Fruit fly (Drosophila melanogaster) whole organism, embryonic: Measurements from ENCODE around the gene ssp.

Experiments used
- Aef1 ChIP-seq: fragments of 200-800 bp; sonication (Bioruptor generic); IDR thresholded peaks from 3 replicates; pipeline ENCODE4 v1.3.6; 2022; ENCODE audit warnings: missing biosample characterization, missing genetic modification characterization
- CG10209 ChIP-seq: fragments of 200-800 bp; sonication (Bioruptor generic); optimal IDR thresholded peaks from 3 replicates; lab custom pipeline; 2017; ENCODE audit warnings: missing biosample characterization, mild to moderate bottlenecking, missing genetic modification characterization, missing genetic modification reagents
- CG10565 ChIP-seq: fragments of 200-800 bp; sonication (Bioruptor generic); optimal IDR thresholded peaks from 3 replicates; lab custom pipeline; 2016; ENCODE audit warnings: missing biosample characterization, mild to moderate bottlenecking, missing genetic modification characterization
- CG11560 ChIP-seq: fragments of 200-800 bp; sonication (Bioruptor generic); IDR thresholded peaks from 3 replicates; pipeline ENCODE4 v1.3.6; 2022; ENCODE audit warnings: missing biosample characterization, missing genetic modification characterization
- CG12391 ChIP-seq: fragments of 200-800 bp; sonication (Bioruptor generic); optimal IDR thresholded peaks from 3 replicates; lab custom pipeline; 2018; ENCODE audit warnings: missing biosample characterization, mild to moderate bottlenecking, missing genetic modification characterization, moderate library complexity
- CG12942 ChIP-seq: fragments of 200-800 bp; sonication (Bioruptor generic); optimal IDR thresholded peaks from 3 replicates; lab custom pipeline; 2016; ENCODE audit warnings: missing biosample characterization, missing genetic modification characterization
- CG13287 ChIP-seq: fragments of 200-800 bp; sonication (Bioruptor generic); IDR thresholded peaks from 2 replicates; pipeline ENCODE4 v1.3.6; 2022; ENCODE audit warnings: missing biosample characterization, missing genetic modification characterization; ENCODE audit not compliant: partially characterized antibody
- CG13296 ChIP-seq: fragments of 200-800 bp; sonication (Bioruptor generic); optimal IDR thresholded peaks from 3 replicates; lab custom pipeline; 2018; ENCODE audit warnings: missing biosample characterization, mild to moderate bottlenecking, missing genetic modification characterization
- CG13424 ChIP-seq: fragments of 200-800 bp; sonication (Bioruptor generic); optimal IDR thresholded peaks from 2 replicates; lab custom pipeline; 2019; ENCODE audit warnings: missing biosample characterization, mild to moderate bottlenecking, missing genetic modification characterization, moderate library complexity
- CG16813 ChIP-seq: fragments of 200-800 bp; sonication (Bioruptor generic); IDR thresholded peaks from 3 replicates; pipeline ENCODE4 v1.3.6; 2022; ENCODE audit warnings: missing biosample characterization, missing genetic modification characterization; ENCODE audit not compliant: partially characterized antibody
- CG16815 ChIP-seq: fragments of 200-800 bp; sonication (Bioruptor generic); optimal IDR thresholded peaks from 3 replicates; lab custom pipeline; 2017; ENCODE audit warnings: missing biosample characterization, mild to moderate bottlenecking, missing genetic modification characterization
- CG17361 ChIP-seq: fragments of 200-800 bp; sonication (Bioruptor generic); IDR thresholded peaks from 3 replicates; pipeline ENCODE4 v1.3.6; 2022; ENCODE audit warnings: missing biosample characterization, missing genetic modification characterization
- CG17829 ChIP-seq: fragments of 200-800 bp; optimal IDR thresholded peaks from 2 replicates; lab custom pipeline; 2019; ENCODE audit warnings: missing biosample characterization, mild to moderate bottlenecking, missing genetic modification characterization, moderate library complexity
- CG2116 ChIP-seq: fragments of 200-800 bp; sonication (Bioruptor generic); optimal IDR thresholded peaks from 3 replicates; lab custom pipeline; 2018; ENCODE audit warnings: missing biosample characterization, mild to moderate bottlenecking, missing genetic modification characterization
- CG2120 ChIP-seq: fragments of 200-800 bp; sonication (Bioruptor generic); optimal IDR thresholded peaks from 3 replicates; lab custom pipeline; 2016; ENCODE audit warnings: missing biosample characterization, missing genetic modification characterization
- CG30020 ChIP-seq: fragments of 200-800 bp; optimal IDR thresholded peaks from 2 replicates; lab custom pipeline; 2019; ENCODE audit warnings: missing biosample characterization, mild to moderate bottlenecking, missing genetic modification characterization, moderate library complexity
- CG3995 ChIP-seq: fragments of 200-800 bp; sonication (Bioruptor generic); optimal IDR thresholded peaks from 3 replicates; lab custom pipeline; 2016; ENCODE audit warnings: missing biosample characterization, missing genetic modification characterization
- CG42726 ChIP-seq: fragments of 200-800 bp; sonication (Bioruptor generic); IDR thresholded peaks from 2 replicates; pipeline ENCODE4 v1.3.6; 2022; ENCODE audit warnings: missing biosample characterization, missing genetic modification characterization; ENCODE audit not compliant: partially characterized antibody
- CG4282 ChIP-seq: fragments of 200-800 bp; sonication (Bioruptor generic); optimal IDR thresholded peaks from 2 replicates; lab custom pipeline; 2016; ENCODE audit warnings: missing biosample characterization, missing genetic modification characterization
- CG4617 ChIP-seq: fragments of 200-800 bp; sonication (Bioruptor generic); optimal IDR thresholded peaks from 3 replicates; lab custom pipeline; 2016; ENCODE audit warnings: missing biosample characterization, missing genetic modification characterization, borderline replicate concordance
- CG9215 ChIP-seq: fragments of 200-800 bp; sonication (Bioruptor generic); IDR thresholded peaks from 2 replicates; pipeline ENCODE4 v1.3.6; 2022; ENCODE audit warnings: missing biosample characterization, missing genetic modification characterization
- CHES-1-like ChIP-seq: fragments of 200-800 bp; sonication (Bioruptor generic); optimal IDR thresholded peaks from 2 replicates; lab custom pipeline; 2016; ENCODE audit warnings: missing biosample characterization, missing genetic modification characterization
- Dp ChIP-seq: fragments of 200-800 bp; sonication (Bioruptor generic); optimal IDR thresholded peaks from 2 replicates; lab custom pipeline; 2018; ENCODE audit warnings: missing biosample characterization, mild to moderate bottlenecking, missing genetic modification characterization, moderate library complexity
- Ets97D ChIP-seq: fragments of 200-800 bp; sonication (Bioruptor generic); optimal IDR thresholded peaks from 3 replicates; lab custom pipeline; 2016; ENCODE audit warnings: missing biosample characterization, missing genetic modification characterization
- GATAe ChIP-seq: fragments of 200-800 bp; sonication (Bioruptor generic); conservative IDR thresholded peaks from 2 replicates; pipeline ENCODE4 v1.3.6; 2022; ENCODE audit warnings: missing biosample characterization, missing genetic modification characterization
- HmgZ ChIP-seq: fragments of 200-800 bp; sonication (Bioruptor generic); optimal IDR thresholded peaks from 2 replicates; lab custom pipeline; 2018; ENCODE audit warnings: missing biosample characterization, mild to moderate bottlenecking, missing genetic modification characterization
- NC2β ChIP-seq: fragments of 200-800 bp; sonication (Bioruptor generic); optimal IDR thresholded peaks from 2 replicates; lab custom pipeline; 2016; ENCODE audit warnings: missing biosample characterization, missing genetic modification characterization
- Sox100B ChIP-seq: fragments of 200-800 bp; sonication (Bioruptor generic); optimal IDR thresholded peaks from 3 replicates; lab custom pipeline; 2018; ENCODE audit warnings: missing biosample characterization, mild to moderate bottlenecking, missing genetic modification characterization
- ash1 ChIP-seq: fragments of 200-800 bp; sonication (Bioruptor generic); optimal IDR thresholded peaks from 2 replicates; lab custom pipeline; 2018; ENCODE audit warnings: missing biosample characterization, mild to moderate bottlenecking, missing genetic modification characterization
- bab2 ChIP-seq: fragments of 200-800 bp; sonication (Bioruptor generic); optimal IDR thresholded peaks from 2 replicates; lab custom pipeline; 2016; ENCODE audit warnings: missing biosample characterization, missing genetic modification characterization
- bigmax ChIP-seq: fragments of 200-800 bp; sonication (Bioruptor generic); optimal IDR thresholded peaks from 2 replicates; lab custom pipeline; 2018; ENCODE audit warnings: missing biosample characterization, mild to moderate bottlenecking, missing genetic modification characterization
- br ChIP-seq: fragments of >200 bp; optimal IDR thresholded peaks from 2 replicates; lab custom pipeline; 2017
- cg ChIP-seq: fragments of 200-800 bp; sonication (Bioruptor generic); optimal IDR thresholded peaks from 3 replicates; lab custom pipeline; 2019; ENCODE audit warnings: missing biosample characterization, mild to moderate bottlenecking, missing genetic modification characterization, moderate library complexity
- dysf ChIP-seq: fragments of 200-800 bp; sonication (Bioruptor generic); IDR thresholded peaks from 3 replicates; pipeline ENCODE4 v1.3.6; 2022; ENCODE audit warnings: missing biosample characterization, missing genetic modification characterization
- her ChIP-seq: fragments of 200-800 bp; sonication (Bioruptor generic); optimal IDR thresholded peaks from 2 replicates; lab custom pipeline; 2016; ENCODE audit warnings: missing biosample characterization, missing genetic modification characterization
- knrl ChIP-seq: fragments of 200-800 bp; sonication (Bioruptor generic); IDR thresholded peaks from 3 replicates; pipeline ENCODE4 v1.3.6; 2022; ENCODE audit warnings: missing biosample characterization, missing genetic modification characterization; ENCODE audit not compliant: partially characterized antibody
- nerfin-2 ChIP-seq: fragments of 200-800 bp; sonication (Bioruptor generic); IDR thresholded peaks from 2 replicates; pipeline ENCODE4 v1.3.6; 2022; ENCODE audit warnings: missing biosample characterization, missing genetic modification characterization; ENCODE audit not compliant: partially characterized antibody
- salm ChIP-seq: fragments of 200-800 bp; sonication (Bioruptor generic); optimal IDR thresholded peaks from 2 replicates; lab custom pipeline; 2018; ENCODE audit warnings: missing biosample characterization, mild to moderate bottlenecking, missing genetic modification characterization
- sens ChIP-seq: fragments of 200-800 bp; sonication (Bioruptor generic); peaks from one replicate; lab custom pipeline; 2016; ENCODE audit warnings: missing biosample characterization, missing genetic modification characterization
- sisA ChIP-seq: fragments of 200-800 bp; sonication (Bioruptor generic); IDR thresholded peaks from 2 replicates; pipeline ENCODE4 v1.3.6; 2022; ENCODE audit warnings: missing biosample characterization, missing genetic modification characterization
- slbo ChIP-seq: fragments of 200-800 bp; sonication (Bioruptor generic); IDR thresholded peaks from 2 replicates; pipeline ENCODE4 v1.3.6; 2022; ENCODE audit warnings: missing biosample characterization, missing genetic modification characterization
- sna ChIP-seq: fragments of 200-800 bp; sonication (Bioruptor generic); IDR thresholded peaks from 2 replicates; pipeline ENCODE4 v1.3.6; 2022; ENCODE audit warnings: missing biosample characterization, missing genetic modification characterization; ENCODE audit not compliant: partially characterized antibody
- stc ChIP-seq: fragments of 200-800 bp; sonication (Bioruptor generic); IDR thresholded peaks from 2 replicates; pipeline ENCODE4 v1.3.6; 2022; ENCODE audit warnings: missing biosample characterization, missing genetic modification characterization
- tgo ChIP-seq: fragments of 200-800 bp; sonication (Bioruptor generic); IDR thresholded peaks from 3 replicates; pipeline ENCODE4 v1.3.6; 2022; ENCODE audit warnings: missing biosample characterization, missing genetic modification characterization
- trh ChIP-seq: fragments of 200-800 bp; sonication (Bioruptor generic); optimal IDR thresholded peaks from 2 replicates; lab custom pipeline; 2016; ENCODE audit warnings: missing biosample characterization, missing genetic modification characterization
- usp ChIP-seq: fragments of >200 bp; optimal IDR thresholded peaks from 2 replicates; lab custom pipeline; 2017; ENCODE audit warnings: missing biosample characterization, missing genetic modification characterization
- vnd ChIP-seq: fragments of 200-800 bp; sonication (Bioruptor generic); IDR thresholded peaks from 3 replicates; pipeline ENCODE4 v1.3.6; 2022; ENCODE audit warnings: missing biosample characterization, missing genetic modification characterization; ENCODE audit not compliant: partially characterized antibody

ssp gene

DNA sequence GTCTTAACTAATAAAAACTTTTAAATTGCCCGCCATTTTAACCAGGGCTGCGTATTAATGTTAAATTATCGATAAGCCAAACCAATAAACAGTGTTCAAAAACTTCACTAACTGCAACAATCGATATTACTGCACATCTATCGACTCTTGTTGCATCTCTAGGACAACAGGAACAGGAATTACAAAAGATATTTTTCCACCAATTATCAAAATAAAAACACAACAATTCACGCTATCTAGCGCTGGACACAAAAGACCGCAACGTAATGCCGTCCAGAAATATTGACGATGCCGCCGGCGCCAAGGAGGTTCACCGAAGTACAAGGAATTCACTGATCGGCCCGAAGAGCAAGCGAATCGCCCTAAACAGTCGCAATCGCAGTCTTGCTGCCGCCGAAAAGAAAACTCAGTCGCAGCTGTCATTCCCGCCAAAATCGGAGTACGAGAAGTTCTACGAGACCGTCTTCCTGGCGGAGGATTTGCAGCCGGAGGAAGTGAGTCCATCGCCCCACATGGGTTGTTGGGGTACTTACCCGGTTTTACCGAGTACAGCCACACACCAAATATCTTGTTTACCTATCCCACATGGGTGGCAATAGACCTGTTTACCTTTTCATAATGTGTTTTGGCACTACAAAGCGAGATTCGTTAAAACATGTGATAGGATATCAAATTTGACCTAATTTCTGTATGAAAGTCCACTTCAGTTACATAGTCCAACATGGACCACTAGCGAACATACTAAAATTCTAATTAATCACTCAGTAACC is 1.9 kb upstream of the ssp start, which contains the start of gene vers (continued):
- TF ChIP-seq GATAe (GFP tag; lab: Robert Waterston, UW) (no peak), br (no peak), stc (GFP tag; lab: Robert Waterston, UW) (peak; percentile 11; the same call in 1 of the 2 replicates), CG4617 (GFP tag; lab: Kevin White, UChicago) (peak; percentile 82), HmgZ (peak; percentile 43), trh (GFP tag; lab: Kevin White, UChicago) (no peak), CG12391 (tag; lab: Kevin White, UChicago) (peak; percentile 28), Sox100B (no peak), CG30020 (tag; lab: Kevin White, UChicago) (peak; percentile 32), CG42726 (peak; percentile 76), CG17361 (GFP tag; lab: Robert Waterston, UW) (0 out of 3 replicates have a peak, but pooled peaks have one; percentile 34), ash1 (GFP tag; lab: Kevin White, UChicago) (no peak), slbo (GFP tag; lab: Robert Waterston, UW) (peak; percentile 58), CHES-1-like (peak; percentile 59), sisA (0 out of 2 replicates have a peak, but pooled peaks have one; percentile 8), CG13424 (tag; lab: Kevin White, UChicago) (no peak), Dp (GFP tag; lab: Kevin White, UChicago) (peak; percentile 98), CG2120 (GFP tag; lab: Kevin White, UChicago) (peak; percentile 42), CG13296 (peak; percentile 29), NC2β (GFP tag; lab: Kevin White, UChicago) (no peak), vnd (GFP tag; lab: Robert Waterston, UW) (peak; percentile 84), CG3995 (GFP tag; lab: Kevin White, UChicago) (peak; percentile 85), her (GFP tag; lab: Kevin White, UChicago) (peak; percentile 0), CG17829 (tag; lab: Kevin White, UChicago) (peak; percentile 42), bab2 (no peak), bigmax (GFP tag; lab: Kevin White, UChicago) (no peak)

DNA sequence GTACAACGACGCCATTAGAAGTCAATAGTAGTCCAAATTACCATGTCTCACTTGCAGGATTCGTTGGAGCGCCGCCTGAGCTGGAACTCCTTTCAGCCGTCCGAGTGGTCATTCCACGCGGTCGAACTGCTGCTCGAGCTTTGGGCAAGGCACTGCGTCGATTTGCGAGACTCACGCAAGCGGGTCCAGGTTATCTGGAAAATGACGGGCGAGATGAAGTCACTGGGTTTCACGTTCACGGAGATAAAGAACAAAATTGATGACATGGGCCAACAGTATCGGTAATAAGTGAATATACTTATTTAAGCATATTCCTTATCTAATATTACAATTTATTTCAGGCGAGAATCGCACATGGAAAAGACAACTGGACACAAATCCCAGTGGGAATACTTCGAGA is 574 bp downstream of the ssp start:
- no peak for TF ChIP-seq Aef1 (GFP tag; lab: Robert Waterston, UW)
- TF ChIP-seq CG10209 (GFP tag; lab: Kevin White, UChicago): no peak
- no peak for TF ChIP-seq CG16813 (GFP tag; lab: Robert Waterston, UW)
- TF ChIP-seq CG10565 (GFP tag; lab: Kevin White, UChicago): no peak
- no peak for TF ChIP-seq salm (tag; lab: Kevin White, UChicago)
- TF ChIP-seq CG11560 (tag; lab: Robert Waterston, UW): 0 out of 3 replicates have a peak, but pooled peaks have one; percentile 10
- no peak for TF ChIP-seq CG9215 (GFP tag; lab: Robert Waterston, UW)
- TF ChIP-seq sens: peak; percentile 12
- TF ChIP-seq tgo (GFP tag; lab: Robert Waterston, UW): no peak

DNA sequence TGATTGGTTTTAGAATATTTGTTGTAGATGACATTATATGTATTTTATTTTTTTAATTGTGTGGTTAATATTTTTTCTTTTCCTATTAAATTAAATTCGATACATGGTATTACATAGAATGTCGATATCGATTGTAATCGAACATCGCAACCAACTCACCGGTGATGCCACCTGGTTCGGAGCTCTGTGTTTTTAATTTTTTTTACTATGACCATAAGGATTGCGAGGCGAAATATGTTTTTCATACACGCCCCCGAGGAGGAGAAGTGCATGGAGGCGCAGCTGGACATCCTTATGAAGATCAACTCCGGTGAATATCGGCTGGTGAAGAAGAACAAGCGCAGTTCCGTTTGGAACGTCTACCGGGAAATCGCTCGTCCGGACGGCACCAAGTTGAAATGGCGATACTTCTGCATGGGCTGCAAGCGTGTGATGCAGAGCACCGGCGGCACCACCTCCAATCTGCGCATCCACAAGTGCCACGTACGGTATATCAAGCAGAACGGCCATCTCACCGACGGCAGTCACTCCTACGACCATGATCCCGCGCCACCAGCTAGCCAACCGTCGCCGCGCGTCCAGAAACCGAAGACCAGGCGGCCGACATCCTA is 1.9 kb downstream of the ssp start, which contains the start of gene CG11560:
CG11560 (plus strand) TSS at position 145 of the 611 bp plus-strand sequence.
- TF ChIP-seq usp (no peak), CG12942 (GFP tag; lab: Kevin White, UChicago) (no peak), nerfin-2 (GFP tag; lab: Robert Waterston, UW) (peak; percentile 47; the same call in 1 of the 2 replicates), CG13287 (GFP tag; lab: Robert Waterston, UW) (peak; percentile 82), CG16815 (GFP tag; lab: Kevin White, UChicago) (no peak), cg (GFP tag; lab: Kevin White, UChicago) (no peak), dysf (GFP tag; lab: Robert Waterston, UW) (no peak), knrl (peak; percentile 42; the same call in 2 of the 3 replicates), CG4282 (GFP tag; lab: Kevin White, UChicago) (no peak), sna (peak; percentile 55; the same call in 1 of the 2 replicates), CG2116 (GFP tag; lab: Kevin White, UChicago) (peak; percentile 61), Ets97D (peak; percentile 19), Dp (GFP tag; lab: Kevin White, UChicago) (peak; percentile 68)
